Fruit fly (Drosophila melanogaster) whole organism: ENCODE results near the gene Chd64.

Source experiments
- CG8478 ChIP-seq: fragments of >200 bp; optimal IDR thresholded peaks from 2 replicates; lab custom pipeline; 2018; ENCODE audit warnings: inconsistent platforms
- Dll ChIP-seq: fragments of >200 bp; optimal IDR thresholded peaks from 2 replicates; lab custom pipeline; 2017
- EcR ChIP-seq, 2 experiments: fragments of >200 bp; optimal IDR thresholded peaks; 2 replicates each; lab custom pipeline; 2017; ENCODE audit warnings: missing biosample characterization in 2 of 2, missing genetic modification characterization in 2 of 2, missing genetic modification reagents in 2 of 2
- pan ChIP-seq: fragments of >200 bp; optimal IDR thresholded peaks from 2 replicates; lab custom pipeline; 2017
- psq ChIP-seq: fragments of >200 bp; optimal IDR thresholded peaks from 2 replicates; lab custom pipeline; 2017
- usp ChIP-seq: fragments of >200 bp; optimal IDR thresholded peaks from 2 replicates; lab custom pipeline; 2017; ENCODE audit warnings: missing biosample characterization, missing genetic modification characterization, mixed read lengths

dm6 chr3L:4128579-4128978 lies 6.4 kb upstream of the Chd64 start:
- no peak for TF ChIP-seq EcR (GFP tag; optimal IDR thresholded peaks at IDR 0.05; lab: Kevin White, UChicago)
- no peak for TF ChIP-seq usp (GFP tag; lab: Kevin White, UChicago)
- TF ChIP-seq psq (lab: Kevin White, UChicago): no peak
- TF ChIP-seq pan: no peak
- no peak for TF ChIP-seq CG8478 (lab: Kevin White, UChicago)
- no peak for TF ChIP-seq Dll (lab: Kevin White, UChicago)
